Worm (Caenorhabditis elegans): ENCODE measurements around the gene dhhc-13.

DNA sequence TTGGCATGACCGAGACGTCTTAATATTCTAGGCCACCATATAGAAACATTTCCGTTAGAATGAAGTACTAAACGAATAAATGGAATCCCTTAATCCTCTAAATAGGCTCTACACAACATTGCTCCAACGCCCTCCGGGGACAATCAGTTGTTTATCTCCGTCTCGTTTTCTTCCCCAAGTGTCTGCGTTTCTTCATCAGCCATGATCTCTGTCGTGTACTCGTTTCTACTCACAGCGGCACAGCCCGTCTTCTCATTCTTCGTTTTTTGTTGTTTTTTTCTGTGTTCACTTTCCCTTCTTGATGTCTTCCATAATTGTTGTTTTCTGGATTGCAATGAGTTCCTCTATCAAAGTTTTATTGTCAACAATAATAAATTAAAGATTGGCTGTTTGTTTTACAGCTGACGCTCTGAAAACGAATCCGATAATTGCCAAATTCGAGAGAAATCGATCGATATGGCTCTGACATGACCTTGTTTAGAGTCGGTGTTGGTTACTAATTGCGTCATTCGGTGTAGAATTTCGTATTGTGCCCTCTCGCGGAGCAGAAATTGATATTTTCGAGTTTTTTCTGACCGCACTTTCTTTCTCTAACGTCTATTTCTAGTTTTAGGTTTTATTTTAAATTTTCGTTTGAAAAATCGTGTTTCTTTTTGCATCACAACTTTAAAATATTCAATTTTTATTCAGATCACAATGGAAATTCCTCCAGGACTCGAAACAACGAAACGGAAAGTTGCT lies 24.3 kb downstream of the dhhc-13 start, which contains the start of gene pfkb-1.2:
- TF ChIP-seq lsy-2 (tag; optimal IDR thresholded peaks at IDR 0.05) (no peak), ztf-11 (tag; optimal IDR thresholded peaks at IDR 0.05) (no peak), sem-2 (GFP tag; optimal IDR thresholded peaks at IDR 0.05) (no peak), hlh-1 (tag; optimal IDR thresholded peaks at IDR 0.05) (no peak), elt-1 (tag; optimal IDR thresholded peaks at IDR 0.05; ENCODE audit: borderline replicate concordance, insufficient read depth) (no peak), nhr-28 (tag; optimal IDR thresholded peaks at IDR 0.05) (no peak)
